Worm (Caenorhabditis elegans) whole organism, midembryonic: ENCODE data around the gene Y50D4B.6.

Experiments used
- cog-1 ChIP-seq: sonication (generic microtip); optimal IDR thresholded peaks from 2 replicates; lab custom pipeline; 2016; ENCODE audit warnings: missing genetic modification characterization, missing compliant biosample characterization
- tab-1 ChIP-seq: fragments of 200-800 bp; sonication (Bioruptor generic); IDR thresholded peaks from 2 replicates; pipeline ENCODE4 v1.3.6; 2022; ENCODE audit warnings: missing genetic modification characterization, missing compliant biosample characterization

ce11 chrV:1053385-1053784, 30.7 kb upstream of the Y50D4B.6 start:
- TF ChIP-seq tab-1 (GFP tag; lab: Robert Waterston, UW) (no peak), cog-1 (tag; lab: Kevin White, UChicago) (no peak)
